Worm (Caenorhabditis elegans) whole organism, late embryonic: Measurements from ENCODE around the gene F22E5.13.

Experiments
- C08G9.2 ChIP-seq: sonication (generic microtip); optimal IDR thresholded peaks from 2 replicates; lab custom pipeline; 2016; ENCODE audit warnings: mild to moderate bottlenecking, missing genetic modification characterization, moderate library complexity, missing compliant biosample characterization
- C38D4.7 ChIP-seq: fragments of 200-800 bp; sonication (Bioruptor generic); optimal IDR thresholded peaks from 2 replicates; lab custom pipeline; 2018; ENCODE audit warnings: mild to moderate bottlenecking, missing genetic modification characterization, moderate library complexity, missing compliant biosample characterization
- F13H6.1 ChIP-seq: sonication (generic microtip); optimal IDR thresholded peaks from 2 replicates; lab custom pipeline; 2016; ENCODE audit warnings: missing genetic modification characterization, missing compliant biosample characterization
- K02D7.2 ChIP-seq: sonication (generic microtip); optimal IDR thresholded peaks from 2 replicates; lab custom pipeline; 2017; ENCODE audit warnings: mild to moderate bottlenecking, missing genetic modification characterization, missing compliant biosample characterization
- T23F11.4 ChIP-seq: fragments of 200-800 bp; sonication (Bioruptor generic); optimal IDR thresholded peaks from 2 replicates; lab custom pipeline; 2018; ENCODE audit warnings: mild to moderate bottlenecking, missing genetic modification characterization, missing compliant biosample characterization
- ahr-1 ChIP-seq: sonication (generic microtip); optimal IDR thresholded peaks from 2 replicates; lab custom pipeline; 2016; ENCODE audit warnings: missing genetic modification characterization, missing compliant biosample characterization
- ceh-14 ChIP-seq: sonication (generic microtip); optimal IDR thresholded peaks from 2 replicates; lab custom pipeline; 2016; ENCODE audit warnings: missing genotype, missing genetic modification characterization, missing compliant biosample characterization
- ceh-18 ChIP-seq: sonication (generic microtip); optimal IDR thresholded peaks from 2 replicates; lab custom pipeline; 2016; ENCODE audit warnings: missing genetic modification characterization, missing compliant biosample characterization
- ceh-22 ChIP-seq: sonication (generic microtip); optimal IDR thresholded peaks from 2 replicates; lab custom pipeline; 2017; ENCODE audit warnings: missing biosample characterization, missing genetic modification characterization
- ceh-24 ChIP-seq: sonication (generic microtip); optimal IDR thresholded peaks from 2 replicates; lab custom pipeline; 2016; ENCODE audit warnings: mild to moderate bottlenecking, missing genetic modification characterization, missing compliant biosample characterization
- ceh-31 ChIP-seq: sonication (generic microtip); optimal IDR thresholded peaks from 2 replicates; lab custom pipeline; 2016; ENCODE audit warnings: missing genetic modification characterization, missing compliant biosample characterization
- ceh-34 ChIP-seq: sonication (generic microtip); optimal IDR thresholded peaks from 2 replicates; lab custom pipeline; 2016; ENCODE audit warnings: mild to moderate bottlenecking, missing genetic modification characterization, missing compliant biosample characterization
- ceh-45 ChIP-seq: fragments of 200-800 bp; sonication (Bioruptor generic); IDR thresholded peaks from 2 replicates; pipeline ENCODE4 v1.3.6; 2022; ENCODE audit warnings: missing genetic modification reagents, missing genetic modification characterization, missing compliant biosample characterization
- ceh-48 ChIP-seq: sonication (generic microtip); optimal IDR thresholded peaks from 2 replicates; lab custom pipeline; 2016; ENCODE audit warnings: missing genetic modification characterization, inconsistent platforms, missing compliant biosample characterization
- ceh-6 ChIP-seq: fragments of 200-800 bp; sonication (Bioruptor generic); optimal IDR thresholded peaks from 2 replicates; lab custom pipeline; 2018; ENCODE audit warnings: mild to moderate bottlenecking, missing genetic modification characterization, missing compliant biosample characterization
- dve-1 ChIP-seq: sonication (generic microtip); optimal IDR thresholded peaks from 2 replicates; lab custom pipeline; 2017; ENCODE audit warnings: antibody characterized with exemption, mild to moderate bottlenecking, missing genetic modification characterization, missing compliant biosample characterization
- elt-4 ChIP-seq: sonication (generic microtip); optimal IDR thresholded peaks from 2 replicates; lab custom pipeline; 2016; ENCODE audit warnings: missing genetic modification characterization, missing compliant biosample characterization
- ets-4 ChIP-seq: sonication (generic microtip); optimal IDR thresholded peaks from 2 replicates; lab custom pipeline; 2016; ENCODE audit warnings: missing genetic modification characterization, missing compliant biosample characterization
- eyg-1 ChIP-seq: sonication (generic microtip); optimal IDR thresholded peaks from 2 replicates; lab custom pipeline; 2016; ENCODE audit warnings: missing genotype, missing genetic modification characterization, missing compliant biosample characterization
- fax-1 ChIP-seq: sonication (generic microtip); optimal IDR thresholded peaks from 2 replicates; lab custom pipeline; 2016; ENCODE audit warnings: missing genotype, missing genetic modification characterization, missing compliant biosample characterization
- fkh-10 ChIP-seq: fragments of 150-350 bp; optimal IDR thresholded peaks from 2 replicates; lab custom pipeline; 2014; ENCODE audit warnings: missing biosample characterization, missing genetic modification reagents, missing genetic modification characterization
- hlh-13 ChIP-seq: fragments of 200-800 bp; sonication (Bioruptor generic); optimal IDR thresholded peaks from 2 replicates; lab custom pipeline; 2018; ENCODE audit warnings: mild to moderate bottlenecking, missing genetic modification characterization, missing compliant biosample characterization
- hlh-30 ChIP-seq: sonication (generic microtip); optimal IDR thresholded peaks from 2 replicates; lab custom pipeline; 2017; ENCODE audit warnings: antibody characterized with exemption, missing genetic modification characterization, missing compliant biosample characterization; ENCODE audit not compliant: insufficient read depth
- hlh-8 ChIP-seq: sonication (generic microtip); optimal IDR thresholded peaks from 2 replicates; lab custom pipeline; 2016; ENCODE audit warnings: missing genotype, missing genetic modification characterization, missing compliant biosample characterization
- madf-2 ChIP-seq: sonication (generic microtip); optimal IDR thresholded peaks from 2 replicates; lab custom pipeline; 2017; ENCODE audit warnings: missing genetic modification characterization, missing compliant biosample characterization
- nhr-232 ChIP-seq: sonication (generic microtip); optimal IDR thresholded peaks from 2 replicates; lab custom pipeline; 2016; ENCODE audit warnings: missing genetic modification characterization, missing compliant biosample characterization
- odd-2 ChIP-seq: sonication (generic microtip); optimal IDR thresholded peaks from 2 replicates; lab custom pipeline; 2017; ENCODE audit warnings: antibody characterized with exemption, mild to moderate bottlenecking, missing genetic modification characterization, missing compliant biosample characterization
- pha-2 ChIP-seq: sonication (generic microtip); optimal IDR thresholded peaks from 2 replicates; lab custom pipeline; 2017; ENCODE audit warnings: mild to moderate bottlenecking, missing genetic modification characterization, missing compliant biosample characterization
- pha-4 ChIP-seq: fragments of 150-350 bp; optimal IDR thresholded peaks from 2 replicates; lab custom pipeline; 2018; ENCODE audit warnings: missing biosample characterization, missing genetic modification reagents, missing genetic modification characterization
- pqm-1 ChIP-seq: sonication (generic microtip); optimal IDR thresholded peaks from 2 replicates; lab custom pipeline; 2016; ENCODE audit warnings: missing genetic modification characterization, missing compliant biosample characterization
- rnt-1 ChIP-seq: sonication (generic microtip); optimal IDR thresholded peaks from 2 replicates; lab custom pipeline; 2016; ENCODE audit warnings: missing genetic modification characterization, missing compliant biosample characterization
- sdc-2 ChIP-seq: sonication (generic microtip); optimal IDR thresholded peaks from 2 replicates; lab custom pipeline; 2016; ENCODE audit warnings: missing genotype, missing genetic modification characterization, missing compliant biosample characterization
- syd-9 ChIP-seq: sonication (generic microtip); optimal IDR thresholded peaks from 2 replicates; lab custom pipeline; 2016; ENCODE audit warnings: mild to moderate bottlenecking, missing genetic modification characterization, moderate library complexity, missing compliant biosample characterization
- ttx-3 ChIP-seq: sonication (generic microtip); optimal IDR thresholded peaks from 2 replicates; lab custom pipeline; 2016; ENCODE audit warnings: missing genetic modification reagents, missing genetic modification characterization, missing compliant biosample characterization
- unc-42 ChIP-seq: sonication (generic microtip); optimal IDR thresholded peaks from 2 replicates; lab custom pipeline; 2016; ENCODE audit warnings: missing genotype, missing genetic modification characterization, missing compliant biosample characterization
- unc-86 ChIP-seq: sonication (generic microtip); optimal IDR thresholded peaks from 2 replicates; lab custom pipeline; 2016; ENCODE audit warnings: missing genetic modification characterization, missing compliant biosample characterization
- ztf-16 ChIP-seq: sonication (generic microtip); optimal IDR thresholded peaks from 2 replicates; lab custom pipeline; 2017; ENCODE audit warnings: missing genetic modification characterization, missing compliant biosample characterization

Gene F22E5.13

ce11 chrII:2637359-2637758, 12.1 kb downstream of the F22E5.13 start, which contains the start of gene F22E5.21:
F22E5.21 (minus strand) TSS chrII:2637459.
- TF ChIP-seq hlh-8 (no peak), ahr-1 (no peak), syd-9 (tag; lab: Kevin White, UChicago) (no peak), ceh-18 (tag; lab: Kevin White, UChicago) (no peak), F13H6.1 (tag; lab: Kevin White, UChicago) (no peak), pha-4 (tag; lab: Kevin White, UChicago) (no peak), ceh-22 (tag; lab: Kevin White, UChicago) (no peak), C08G9.2 (tag; lab: Kevin White, UChicago) (no peak), K02D7.2 (tag; lab: Kevin White, UChicago) (no peak), elt-4 (tag; lab: Kevin White, UChicago) (no peak), madf-2 (no peak), ets-4 (tag; lab: Kevin White, UChicago) (no peak), unc-86 (tag; lab: Kevin White, UChicago) (no peak)

- TF ChIP-seq dve-1 (tag; lab: Kevin White, UChicago) = peak; percentile 89
These were observed 17.2 kb downstream of the F22E5.13 start for ce11 chrII:2632194-2632593.

- TF ChIP-seq ceh-14 (tag; lab: Kevin White, UChicago) = no peak
These were observed 18.3 kb downstream of the F22E5.13 start, which contains the start of gene D2062.1 for ce11 chrII:2631169-2631568. D2062.1 (plus strand) TSS chrII:2631469.

- TF ChIP-seq ztf-16 (tag; lab: Kevin White, UChicago) (no peak), odd-2 (no peak), sdc-2 (tag; lab: Kevin White, UChicago) (no peak), eyg-1 (tag; lab: Kevin White, UChicago) (no peak), ceh-31 (tag; lab: Kevin White, UChicago) (no peak), ceh-45 (GFP tag; lab: Robert Waterston, UW) (no peak), pqm-1 (tag; lab: Kevin White, UChicago) (no peak), ceh-22 (tag; lab: Kevin White, UChicago) (no peak), hlh-30 (tag; lab: Kevin White, UChicago) (no peak), rnt-1 (tag; lab: Kevin White, UChicago) (no peak), nhr-232 (tag; lab: Kevin White, UChicago) (no peak), ceh-6 (GFP tag; lab: Kevin White, UChicago) (no peak), pha-2 (tag; lab: Kevin White, UChicago) (no peak), C38D4.7 (GFP tag; lab: Kevin White, UChicago) (no peak), ceh-48 (no peak), madf-2 (no peak), ceh-24 (tag; lab: Kevin White, UChicago) (no peak), fkh-10 (GFP tag; lab: Kevin White, UChicago) (no peak), unc-42 (tag; lab: Kevin White, UChicago) (no peak)
These were observed 20.2 kb downstream of the F22E5.13 start, which contains the start of gene sri-37 for ce11 chrII:2629270-2629669. sri-37 (plus strand) TSS chrII:2629570.

- TF ChIP-seq ets-4 (tag; lab: Kevin White, UChicago) = no peak
- TF ChIP-seq pqm-1 (tag; lab: Kevin White, UChicago) = no peak
- TF ChIP-seq hlh-13 (GFP tag; lab: Kevin White, UChicago) = no peak
- no peak for TF ChIP-seq ceh-18 (tag; lab: Kevin White, UChicago)
- TF ChIP-seq ttx-3 (tag; lab: Kevin White, UChicago) = no peak
- TF ChIP-seq ceh-34 (tag; lab: Kevin White, UChicago) = no peak
- TF ChIP-seq T23F11.4 (GFP tag; lab: Kevin White, UChicago) = no peak
- TF ChIP-seq fax-1 (tag; lab: Kevin White, UChicago) = no peak
These were observed 21.0 kb downstream of the F22E5.13 start for ce11 chrII:2628401-2628800.
